Worm (Caenorhabditis elegans): ENCODE data around the gene ptp-8.

DNA sequence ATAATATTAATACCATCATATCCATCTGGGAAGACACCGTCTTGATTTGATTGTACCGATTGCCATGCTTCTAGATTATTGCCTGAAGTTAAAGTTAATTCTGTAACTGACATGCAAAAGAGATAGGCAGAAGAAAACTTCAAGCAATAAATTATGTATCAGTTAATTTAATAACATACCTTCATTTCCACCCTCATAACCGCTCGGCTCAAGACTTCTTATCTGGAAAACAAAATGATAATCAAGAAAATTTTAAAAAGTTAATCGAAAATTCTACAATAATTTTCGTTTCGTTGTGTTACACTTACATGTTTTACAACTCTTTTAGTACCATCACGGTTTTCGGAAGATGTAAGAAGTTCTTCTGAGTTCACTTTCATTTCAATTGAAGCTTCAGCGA is 39.7 kb upstream of the ptp-8 start:
- TF ChIP-seq nhr-237 (tag; optimal IDR thresholded peaks at IDR 0.05) (no peak), ama-1 (optimal IDR thresholded peaks at IDR 0.05) (no peak), nhr-23 (tag; optimal IDR thresholded peaks at IDR 0.05) (no peak), dmd-4 (tag; optimal IDR thresholded peaks at IDR 0.05) (no peak), skn-1 (tag; optimal IDR thresholded peaks at IDR 0.05) (no peak), snpc-4 (tag; optimal IDR thresholded peaks at IDR 0.05) (no peak), fos-1 (tag; optimal IDR thresholded peaks at IDR 0.05) (no peak), lin-13 (GFP tag; optimal IDR thresholded peaks at IDR 0.05) (no peak), elt-1 (tag; optimal IDR thresholded peaks at IDR 0.05) (no peak), unc-39 (tag; optimal IDR thresholded peaks at IDR 0.05) (no peak)

Measured in whole organism, L2 larva.